Worm (Caenorhabditis elegans) whole organism, mixed stage, embryonic: Measurements from ENCODE around the gene F55C12.6.

Experiments
- ceh-83 ChIP-seq: fragments of 200-800 bp; sonication (Bioruptor generic); optimal IDR thresholded peaks from 2 replicates; lab custom pipeline; 2018; ENCODE audit warnings: mild to moderate bottlenecking, missing genetic modification characterization, missing compliant biosample characterization
- ces-1 ChIP-seq: fragments of 150-350 bp; optimal IDR thresholded peaks from 2 replicates; lab custom pipeline; 2014; ENCODE audit warnings: missing biosample characterization, missing genetic modification reagents, missing genetic modification characterization
- mab-5 ChIP-seq: fragments of 150-350 bp; optimal IDR thresholded peaks from 2 replicates; lab custom pipeline; 2014; ENCODE audit warnings: missing biosample characterization, missing genetic modification characterization
- mep-1 ChIP-seq: fragments of 150-350 bp; optimal IDR thresholded peaks from 2 replicates; lab custom pipeline; 2017; ENCODE audit warnings: missing biosample characterization, missing genetic modification reagents, missing genetic modification characterization, inconsistent platforms
- nhr-237 ChIP-seq: fragments of 150-350 bp; optimal IDR thresholded peaks from 2 replicates; lab custom pipeline; 2014; ENCODE audit warnings: missing biosample characterization, missing genetic modification characterization
- nhr-76 ChIP-seq: sonication (generic microtip); optimal IDR thresholded peaks from 2 replicates; lab custom pipeline; 2017; ENCODE audit warnings: missing biosample characterization, missing genetic modification characterization
- snpc-4 ChIP-seq: fragments of 150-350 bp; optimal IDR thresholded peaks from 2 replicates; lab custom pipeline; 2014; ENCODE audit warnings: missing biosample characterization, missing genetic modification characterization
- unc-62 ChIP-seq: fragments of 150-350 bp; optimal IDR thresholded peaks from 2 replicates; lab custom pipeline; 2014; ENCODE audit warnings: missing biosample characterization, missing genetic modification reagents, missing genetic modification characterization
- ztf-11 ChIP-seq: fragments of 150-350 bp; optimal IDR thresholded peaks from 2 replicates; lab custom pipeline; 2014; ENCODE audit warnings: missing biosample characterization, missing genetic modification characterization

DNA sequence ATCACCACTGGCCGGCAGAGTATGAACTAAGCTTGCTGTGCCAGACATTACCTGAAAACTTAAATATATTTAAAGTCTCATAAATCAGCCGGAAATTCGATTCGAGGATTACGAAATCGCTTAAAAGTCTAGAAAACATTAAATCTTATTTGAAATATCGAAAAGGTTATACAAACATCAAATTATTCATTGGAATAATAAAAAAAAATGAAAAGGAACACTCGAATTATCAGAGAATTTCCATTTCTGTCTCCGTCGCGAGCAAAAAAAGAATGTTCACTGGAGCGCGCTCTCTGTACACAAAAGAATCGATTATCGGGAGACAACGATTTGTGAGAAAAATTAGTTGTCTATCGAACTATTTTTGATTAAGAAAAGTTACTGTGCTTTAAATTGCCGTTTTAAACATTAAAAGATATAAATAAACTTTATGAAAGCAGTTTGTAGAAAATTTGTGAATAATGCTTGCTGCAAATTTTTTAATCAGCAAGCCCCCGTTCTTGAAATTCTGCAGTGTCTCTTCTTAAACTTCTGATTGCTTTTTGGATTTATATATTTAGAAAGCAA lies 39.7 kb downstream of the F55C12.6 start, which contains the start of gene fzo-1:
- TF ChIP-seq snpc-4 (tag; lab: Kevin White, UChicago): no peak
- no peak for TF ChIP-seq ztf-11 (tag; lab: Kevin White, UChicago)
- peak; percentile 59 for TF ChIP-seq ceh-83
- no peak for TF ChIP-seq nhr-76 (tag; lab: Kevin White, UChicago)
- no peak for TF ChIP-seq unc-62 (GFP tag; lab: Kevin White, UChicago)
- TF ChIP-seq nhr-237 (tag; lab: Kevin White, UChicago): peak; percentile 38
- TF ChIP-seq mep-1: no peak
- TF ChIP-seq mab-5 (tag; lab: Kevin White, UChicago): no peak
- TF ChIP-seq ces-1 (GFP tag; lab: Kevin White, UChicago): peak; percentile 82
